Worm (Caenorhabditis elegans): ENCODE data around the gene Y41D4B.11.

DNA sequence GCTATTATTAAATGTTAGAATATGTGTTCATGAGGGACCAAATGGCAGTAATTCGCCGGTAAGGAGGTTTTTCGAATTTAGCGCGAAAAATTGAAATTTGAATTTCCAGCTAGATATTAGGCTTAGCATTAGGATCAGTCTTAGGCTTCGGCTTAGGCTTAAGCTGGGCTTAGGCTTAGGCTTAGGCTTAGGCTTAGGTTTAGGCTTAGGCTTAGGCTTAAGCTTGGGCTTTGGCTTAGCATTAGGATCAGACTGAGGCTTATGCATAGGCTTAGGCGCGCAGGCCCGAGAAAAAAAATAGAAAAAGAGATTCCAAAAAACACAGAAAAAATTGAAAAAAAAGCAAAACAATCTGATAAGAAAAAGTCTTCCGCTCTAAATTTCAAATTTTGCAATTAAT lies 22.8 kb downstream of the Y41D4B.11 start:
- TF ChIP-seq T22C8.4 (GFP tag; IDR thresholded peaks at IDR 0.05) (no peak), ref-1 (GFP tag; conservative IDR thresholded peaks at IDR 0.05) (no peak), ztf-29 (GFP tag; IDR thresholded peaks at IDR 0.05) (peak; percentile 63; the same call in 1 of the 2 replicates), cog-1 (tag; optimal IDR thresholded peaks at IDR 0.05) (no peak), flt-1 (GFP tag; IDR thresholded peaks at IDR 0.05) (no peak), med-1 (GFP tag; optimal IDR thresholded peaks at IDR 0.05; ENCODE audit: insufficient read depth) (no peak), ztf-23 (GFP tag; IDR thresholded peaks at IDR 0.05) (no peak), klf-2 (GFP tag; conservative IDR thresholded peaks at IDR 0.05) (no peak), tab-1 (GFP tag; IDR thresholded peaks at IDR 0.05) (no peak)

Measured in whole organism, midembryonic.